Worm (Caenorhabditis elegans) whole organism, early embryonic: Measurements from ENCODE around the gene W06G6.9.
"Not testable (repeated sequence)": the region's sequence is repeated elsewhere in the genome, so short reads cannot be mapped to it uniquely, and the experiment has no call there.

Experiments used
- B0310.2 ChIP-seq: sonication (generic microtip); optimal IDR thresholded peaks from 2 replicates; lab custom pipeline; 2016; ENCODE audit warnings: mild to moderate bottlenecking, missing genetic modification characterization, missing compliant biosample characterization
- aly-1 ChIP-seq: sonication (generic microtip); optimal IDR thresholded peaks from 2 replicates; lab custom pipeline; 2016; ENCODE audit warnings: missing genetic modification characterization, missing compliant biosample characterization
- ama-1 ChIP-seq: fragments of 150-350 bp; optimal IDR thresholded peaks from 2 replicates; lab custom pipeline; 2014
- ceh-36 ChIP-seq: sonication (generic microtip); optimal IDR thresholded peaks from 2 replicates; lab custom pipeline; 2016; ENCODE audit warnings: missing genetic modification characterization, inconsistent platforms, missing compliant biosample characterization
- ets-7 ChIP-seq: sonication (generic microtip); optimal IDR thresholded peaks from 2 replicates; lab custom pipeline; 2016; ENCODE audit warnings: missing genotype, missing genetic modification characterization, missing compliant biosample characterization
- flt-1 ChIP-seq: fragments of 200-800 bp; sonication (Bioruptor generic); IDR thresholded peaks from 2 replicates; pipeline ENCODE4 v1.3.6; 2022; ENCODE audit warnings: missing genetic modification characterization, missing compliant biosample characterization
- hmbx-1 ChIP-seq: sonication (generic microtip); optimal IDR thresholded peaks from 2 replicates; lab custom pipeline; 2016; ENCODE audit warnings: mild to moderate bottlenecking, missing genetic modification characterization, missing compliant biosample characterization
- hmg-4 ChIP-seq: fragments of 200-800 bp; sonication (Bioruptor generic); optimal IDR thresholded peaks from 2 replicates; lab custom pipeline; 2018; ENCODE audit warnings: mild to moderate bottlenecking, missing genetic modification characterization, missing compliant biosample characterization
- hnd-1 ChIP-seq: sonication (generic microtip); optimal IDR thresholded peaks from 2 replicates; lab custom pipeline; 2016; ENCODE audit warnings: missing genetic modification characterization, missing compliant biosample characterization
- pes-1 ChIP-seq: fragments of 200-800 bp; sonication (Bioruptor generic); IDR thresholded peaks from 2 replicates; pipeline ENCODE4 v1.3.6; 2022; ENCODE audit warnings: missing genetic modification reagents, missing genetic modification characterization, missing compliant biosample characterization
- scrt-1 ChIP-seq: fragments of 200-800 bp; sonication (Bioruptor generic); IDR thresholded peaks from 2 replicates; pipeline ENCODE4 v1.3.6; 2022; ENCODE audit warnings: missing genetic modification characterization, missing compliant biosample characterization
- sea-1 ChIP-seq: fragments of 200-800 bp; sonication (Bioruptor generic); conservative IDR thresholded peaks from 2 replicates; pipeline ENCODE4 v1.3.6; 2022; ENCODE audit warnings: missing genetic modification characterization, missing compliant biosample characterization
- tbx-11 ChIP-seq: fragments of 200-800 bp; sonication (Bioruptor generic); IDR thresholded peaks from 2 replicates; pipeline ENCODE4 v1.3.6; 2022; ENCODE audit warnings: missing genetic modification characterization, missing compliant biosample characterization

DNA sequence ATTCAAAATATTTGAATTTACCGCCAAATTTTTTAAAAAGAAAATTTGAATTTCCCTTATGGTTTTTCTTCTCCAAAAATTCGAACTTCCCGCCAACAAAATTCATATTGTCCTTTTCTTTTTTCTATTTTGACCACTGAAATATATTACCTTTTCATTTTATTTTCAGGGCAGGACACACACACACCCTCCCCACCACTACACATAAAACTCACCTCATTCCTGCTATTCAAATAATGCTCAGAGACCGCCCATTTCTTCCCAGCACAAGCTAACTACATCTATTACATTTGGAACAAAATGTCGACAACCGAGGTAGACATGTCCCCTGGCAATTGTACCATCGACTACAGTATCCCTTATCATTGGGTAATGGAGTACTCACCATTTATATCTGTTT is 8.0 kb upstream of the W06G6.9 start, which contains the start of gene W06G6.15:
- not testable (repeated sequence) for TF ChIP-seq aly-1 (tag; lab: Kevin White, UChicago); ets-7 (tag; lab: Kevin White, UChicago); sea-1; pes-1 (GFP tag; lab: Robert Waterston, UW); ama-1 (lab: Kevin White, UChicago); B0310.2 (tag; lab: Kevin White, UChicago); hmbx-1 (tag; lab: Kevin White, UChicago); hnd-1; scrt-1 (GFP tag; lab: Robert Waterston, UW); hmg-4 (GFP tag; lab: Kevin White, UChicago); flt-1 (GFP tag; lab: Robert Waterston, UW); ceh-36; tbx-11 (GFP tag; lab: Robert Waterston, UW)
